Worm (Caenorhabditis elegans) whole organism, early embryonic: ENCODE results near the gene kvs-1.

ENCODE experiments used
- B0310.2 ChIP-seq: sonication (generic microtip); optimal IDR thresholded peaks from 2 replicates; lab custom pipeline; 2016; ENCODE audit warnings: mild to moderate bottlenecking, missing genetic modification characterization, missing compliant biosample characterization
- F13C5.2 ChIP-seq: sonication (generic microtip); optimal IDR thresholded peaks from 2 replicates; lab custom pipeline; 2017; ENCODE audit warnings: mild to moderate bottlenecking, missing genetic modification characterization, inconsistent platforms, missing compliant biosample characterization
- aly-1 ChIP-seq: sonication (generic microtip); optimal IDR thresholded peaks from 2 replicates; lab custom pipeline; 2016; ENCODE audit warnings: missing genetic modification characterization, missing compliant biosample characterization
- ama-1 ChIP-seq: fragments of 150-350 bp; optimal IDR thresholded peaks from 2 replicates; lab custom pipeline; 2014
- ceh-13 ChIP-seq: fragments of 200-800 bp; sonication (Bioruptor generic); optimal IDR thresholded peaks from 2 replicates; lab custom pipeline; 2018; ENCODE audit warnings: mild to moderate bottlenecking, missing genetic modification characterization, missing compliant biosample characterization
- ceh-36 ChIP-seq: sonication (generic microtip); optimal IDR thresholded peaks from 2 replicates; lab custom pipeline; 2016; ENCODE audit warnings: missing genetic modification characterization, inconsistent platforms, missing compliant biosample characterization
- ets-7 ChIP-seq: sonication (generic microtip); optimal IDR thresholded peaks from 2 replicates; lab custom pipeline; 2016; ENCODE audit warnings: missing genotype, missing genetic modification characterization, missing compliant biosample characterization
- flt-1 ChIP-seq: fragments of 200-800 bp; sonication (Bioruptor generic); IDR thresholded peaks from 2 replicates; pipeline ENCODE4 v1.3.6; 2022; ENCODE audit warnings: missing genetic modification characterization, missing compliant biosample characterization
- hmbx-1 ChIP-seq: sonication (generic microtip); optimal IDR thresholded peaks from 2 replicates; lab custom pipeline; 2016; ENCODE audit warnings: mild to moderate bottlenecking, missing genetic modification characterization, missing compliant biosample characterization
- hmg-4 ChIP-seq: fragments of 200-800 bp; sonication (Bioruptor generic); optimal IDR thresholded peaks from 2 replicates; lab custom pipeline; 2018; ENCODE audit warnings: mild to moderate bottlenecking, missing genetic modification characterization, missing compliant biosample characterization
- hnd-1 ChIP-seq: sonication (generic microtip); optimal IDR thresholded peaks from 2 replicates; lab custom pipeline; 2016; ENCODE audit warnings: missing genetic modification characterization, missing compliant biosample characterization
- pes-1 ChIP-seq: fragments of 200-800 bp; sonication (Bioruptor generic); IDR thresholded peaks from 2 replicates; pipeline ENCODE4 v1.3.6; 2022; ENCODE audit warnings: missing genetic modification reagents, missing genetic modification characterization, missing compliant biosample characterization
- scrt-1 ChIP-seq: fragments of 200-800 bp; sonication (Bioruptor generic); IDR thresholded peaks from 2 replicates; pipeline ENCODE4 v1.3.6; 2022; ENCODE audit warnings: missing genetic modification characterization, missing compliant biosample characterization
- sea-1 ChIP-seq: fragments of 200-800 bp; sonication (Bioruptor generic); conservative IDR thresholded peaks from 2 replicates; pipeline ENCODE4 v1.3.6; 2022; ENCODE audit warnings: missing genetic modification characterization, missing compliant biosample characterization
- tbx-11 ChIP-seq: fragments of 200-800 bp; sonication (Bioruptor generic); IDR thresholded peaks from 2 replicates; pipeline ENCODE4 v1.3.6; 2022; ENCODE audit warnings: missing genetic modification characterization, missing compliant biosample characterization
- tbx-37 ChIP-seq: fragments of 200-800 bp; sonication (Bioruptor generic); conservative IDR thresholded peaks from 2 replicates; pipeline ENCODE4 v1.3.6; 2022; ENCODE audit warnings: missing genetic modification reagents, missing genetic modification characterization, missing compliant biosample characterization
- tra-4 ChIP-seq: sonication (generic microtip); optimal IDR thresholded peaks from 2 replicates; lab custom pipeline; 2017; ENCODE audit warnings: missing genetic modification characterization, missing compliant biosample characterization

The kvs-1 gene

ce11 chrX:7712887-7713286 is 6.0 kb upstream of the kvs-1 start:
- TF ChIP-seq aly-1 (tag; lab: Kevin White, UChicago) (no peak), hmg-4 (GFP tag; lab: Kevin White, UChicago) (peak; percentile 72)

DNA sequence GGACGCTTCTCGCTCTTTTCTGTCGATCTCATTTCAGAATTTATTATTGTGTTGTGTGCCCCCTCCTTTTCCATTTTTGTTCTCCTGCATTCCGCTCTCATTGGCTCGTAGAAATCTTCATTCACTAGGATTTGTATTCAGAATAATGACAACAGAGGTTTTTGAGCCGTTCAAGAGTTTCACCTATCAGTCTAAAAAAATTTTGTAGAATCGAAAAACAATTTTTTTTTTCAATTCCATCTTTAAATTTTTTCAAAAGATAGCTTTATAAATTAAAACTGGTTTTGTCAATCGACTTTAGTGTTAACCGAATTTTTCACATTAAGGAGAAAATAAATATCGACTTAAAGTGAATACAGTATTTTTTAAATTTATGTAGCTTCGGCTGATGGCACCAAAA is 3.7 kb upstream of the kvs-1 start, which contains the start of gene K09F5.4:
TSS of gene K09F5.4 (minus strand) at position 101 of the 400 bp plus-strand sequence.
- TF ChIP-seq pes-1 (GFP tag; lab: Robert Waterston, UW) (no peak), scrt-1 (GFP tag; lab: Robert Waterston, UW) (no peak), tra-4 (tag; lab: Kevin White, UChicago) (no peak), ama-1 (no peak), aly-1 (tag; lab: Kevin White, UChicago) (no peak), tbx-11 (GFP tag; lab: Robert Waterston, UW) (no peak), ets-7 (tag; lab: Kevin White, UChicago) (no peak), sea-1 (GFP tag; lab: Robert Waterston, UW) (no peak)

- TF ChIP-seq ceh-36, result no peak
- peak; percentile 37 for TF ChIP-seq B0310.2 (tag; lab: Kevin White, UChicago)
These were observed 3.3 kb upstream of the kvs-1 start for ce11 chrX:7710187-7710586.

ce11 chrX:7703863-7704262 is 3.1 kb downstream of the kvs-1 start:
- TF ChIP-seq hmbx-1 (tag; lab: Kevin White, UChicago) (no peak), aly-1 (tag; lab: Kevin White, UChicago) (no peak), scrt-1 (GFP tag; lab: Robert Waterston, UW) (no peak), ets-7 (tag; lab: Kevin White, UChicago) (no peak), B0310.2 (tag; lab: Kevin White, UChicago) (no peak), tbx-11 (GFP tag; lab: Robert Waterston, UW) (no peak), F13C5.2 (tag; lab: Kevin White, UChicago) (no peak), hnd-1 (tag; lab: Kevin White, UChicago) (no peak), tbx-37 (GFP tag; lab: Robert Waterston, UW) (no peak), hmg-4 (GFP tag; lab: Kevin White, UChicago) (no peak)

- TF ChIP-seq pes-1 (GFP tag; lab: Robert Waterston, UW) (no peak), B0310.2 (tag; lab: Kevin White, UChicago) (no peak), tbx-11 (GFP tag; lab: Robert Waterston, UW) (no peak), hnd-1 (tag; lab: Kevin White, UChicago) (no peak), flt-1 (GFP tag; lab: Robert Waterston, UW) (no peak)
These were observed 17.4 kb downstream of the kvs-1 start for ce11 chrX:7689570-7689969.

DNA sequence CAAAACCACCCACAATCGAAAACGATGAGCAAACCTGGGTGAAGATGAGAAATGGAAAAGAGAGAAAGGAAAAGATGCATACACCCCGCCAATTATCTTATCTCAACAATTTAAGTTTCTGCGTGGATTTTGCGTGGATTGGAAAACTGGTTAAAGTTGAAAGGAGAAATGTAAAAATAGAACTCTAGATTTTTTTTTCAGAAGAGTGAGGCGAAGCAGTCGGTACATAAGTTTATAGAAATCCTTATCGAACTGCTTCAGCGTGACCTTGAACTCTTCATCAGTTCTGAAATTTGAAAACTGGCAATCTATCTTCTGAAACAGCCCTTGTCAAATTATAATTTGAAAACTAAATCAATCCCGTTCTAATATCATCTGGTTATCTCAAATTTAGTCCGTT is 17.8 kb downstream of the kvs-1 start, which contains the start of gene clik-2:
TSS of gene clik-2 (minus strand) at position 101 of the 400 bp plus-strand sequence.
- no peak for TF ChIP-seq ceh-36
- no peak for TF ChIP-seq ets-7 (tag; lab: Kevin White, UChicago)

ce11 chrX:7681965-7682946 is 24.7 kb downstream of the kvs-1 start, which contains the start of gene unc-18:
Gene unc-18, plus strand, starts transcription at chrX:7682896.
- no peak for TF ChIP-seq hmbx-1 (tag; lab: Kevin White, UChicago)
- no peak for TF ChIP-seq ets-7 (tag; lab: Kevin White, UChicago)
- TF ChIP-seq ceh-13 (GFP tag; lab: Kevin White, UChicago), result no peak

- TF ChIP-seq ceh-13 (GFP tag; lab: Kevin White, UChicago), result no peak
- no peak for TF ChIP-seq F13C5.2 (tag; lab: Kevin White, UChicago)
- no peak for TF ChIP-seq tbx-11 (GFP tag; lab: Robert Waterston, UW)
- no peak for TF ChIP-seq hmbx-1 (tag; lab: Kevin White, UChicago)
- TF ChIP-seq aly-1 (tag; lab: Kevin White, UChicago), result no peak
- TF ChIP-seq ama-1, result no peak
- no peak for TF ChIP-seq ets-7 (tag; lab: Kevin White, UChicago)
- TF ChIP-seq hnd-1 (tag; lab: Kevin White, UChicago), result no peak
- no peak for TF ChIP-seq pes-1 (GFP tag; lab: Robert Waterston, UW)
- TF ChIP-seq B0310.2 (tag; lab: Kevin White, UChicago), result no peak
- TF ChIP-seq scrt-1 (GFP tag; lab: Robert Waterston, UW), result no peak
- TF ChIP-seq tra-4 (tag; lab: Kevin White, UChicago), result no peak
- TF ChIP-seq hmg-4 (GFP tag; lab: Kevin White, UChicago), result no peak
- no peak for TF ChIP-seq flt-1 (GFP tag; lab: Robert Waterston, UW)
These were observed 26.2 kb downstream of the kvs-1 start, which contains the start of gene stn-2 for ce11 chrX:7680545-7681330. Gene stn-2, minus strand, starts transcription at chrX:7680619.
